Fruit fly (Drosophila melanogaster): ENCODE results near the gene CG18170.

The CG18170 gene

dm6 chr3L:1584003-1584402 lies 18.8 kb upstream of the CG18170 start (continued):
- TF ChIP-seq h (optimal IDR thresholded peaks at IDR 0.05) (no peak), prd (optimal IDR thresholded peaks at IDR 0.05) (no peak), prd (GFP tag; IDR thresholded peaks at IDR 0.05) (peak; percentile 86), CG32767 (GFP tag; IDR thresholded peaks at IDR 0.05) (0 out of 2 replicates have a peak, but pooled peaks have one; percentile 14), Stat92E (GFP tag; optimal IDR thresholded peaks at IDR 0.05) (no peak), CG4360 (GFP tag; IDR thresholded peaks at IDR 0.05) (no peak), Pdp1 (GFP tag; optimal IDR thresholded peaks at IDR 0.05) (peak; percentile 43 to 59), CG11085 (GFP tag; IDR thresholded peaks at IDR 0.05) (no peak), eyg (GFP tag; optimal IDR thresholded peaks at IDR 0.05) (no peak), CG12236 (GFP tag; optimal IDR thresholded peaks at IDR 0.05) (peak; percentile 60), NFAT (GFP tag; IDR thresholded peaks at IDR 0.05) (no peak), dmrt11E (tag; optimal IDR thresholded peaks at IDR 0.05) (peak; percentile 72), wor (GFP tag; IDR thresholded peaks at IDR 0.05) (no peak; the same call in 1 of the 2 replicates), Hmx (GFP tag; optimal IDR thresholded peaks at IDR 0.05) (no peak), cwo (GFP tag; optimal IDR thresholded peaks at IDR 0.05) (peak; percentile 24), zfh2 (GFP tag; optimal IDR thresholded peaks at IDR 0.05) (no peak), corto (GFP tag; optimal IDR thresholded peaks at IDR 0.05) (no peak), CG15601 (tag; optimal IDR thresholded peaks at IDR 0.05) (peak; percentile 59), CG6791 (GFP tag; IDR thresholded peaks at IDR 0.05; ENCODE audit: partially characterized antibody) (no peak), CG1233 (GFP tag; optimal IDR thresholded peaks at IDR 0.05) (peak; percentile 53), CG2202 (tag; optimal IDR thresholded peaks at IDR 0.05) (peak; percentile 46), CG11093 (GFP tag; IDR thresholded peaks at IDR 0.05) (0 out of 3 replicates have a peak, but pooled peaks have one; percentile 14), HHEX (GFP tag; optimal IDR thresholded peaks at IDR 0.05) (no peak), CG17568 (GFP tag; optimal IDR thresholded peaks at IDR 0.05) (peak; percentile 56), nmo (GFP tag; optimal IDR thresholded peaks at IDR 0.05) (peak; percentile 73), vnd (GFP tag; IDR thresholded peaks at IDR 0.05; ENCODE audit: partially characterized antibody) (no peak), tio (GFP tag; optimal IDR thresholded peaks at IDR 0.05) (peak; percentile 54), CG31365 (tag; optimal IDR thresholded peaks at IDR 0.05) (no peak), Sin3A (optimal IDR thresholded peaks at IDR 0.05) (no peak), CG10959 (GFP tag; IDR thresholded peaks at IDR 0.05) (no peak), CG6689 (GFP tag; IDR thresholded peaks at IDR 0.05) (peak; percentile 75), grau (tag; optimal IDR thresholded peaks at IDR 0.05) (peak; percentile 66), CG9817 (tag; optimal IDR thresholded peaks at IDR 0.05) (peak; percentile 39), CG4854 (GFP tag; optimal IDR thresholded peaks at IDR 0.05) (no peak), tup (GFP tag; optimal IDR thresholded peaks at IDR 0.05) (no peak), ac (GFP tag; optimal IDR thresholded peaks at IDR 0.05) (peak; percentile 0), CG17359 (tag; optimal IDR thresholded peaks at IDR 0.05) (peak; percentile 27), CG7839 (tag; optimal IDR thresholded peaks at IDR 0.05) (peak; percentile 72), CG12071 (GFP tag; optimal IDR thresholded peaks at IDR 0.05) (no peak), CG4730 (GFP tag; IDR thresholded peaks at IDR 0.05) (peak; percentile 5; the same call in 1 of the 2 replicates), bsh (GFP tag; optimal IDR thresholded peaks at IDR 0.05) (peak; percentile 46 to 86), lmd (GFP tag; IDR thresholded peaks at IDR 0.05) (peak; percentile 61), CG30431 (GFP tag; optimal IDR thresholded peaks at IDR 0.05) (peak; percentile 52), CG7963 (GFP tag; IDR thresholded peaks at IDR 0.05; ENCODE audit: partially characterized antibody) (no peak), NK7.1 (GFP tag; optimal IDR thresholded peaks at IDR 0.05) (peak; percentile 14), Spps (tag; optimal IDR thresholded peaks at IDR 0.05) (peak; percentile 0), lola (GFP tag; optimal IDR thresholded peaks at IDR 0.05) (peak in 1 of 3 experiments; percentile 59), CG3065 (GFP tag; optimal IDR thresholded peaks at IDR 0.05) (peak; percentile 22), Mad (GFP tag; optimal IDR thresholded peaks at IDR 0.05) (peak; percentile 39), GATAe (GFP tag; conservative IDR thresholded peaks at IDR 0.05) (0 out of 2 replicates have a peak, but pooled peaks have one; percentile 30), trh (GFP tag; optimal IDR thresholded peaks at IDR 0.05) (peak; percentile 26)

Measured in whole organism, embryonic.